Worm (Caenorhabditis elegans) whole organism, L4 larva: Measurements from ENCODE around the gene B0024.11.
"Not testable (repeated sequence)": the region's sequence is repeated elsewhere in the genome, so short reads cannot be mapped to it uniquely, and the experiment has no call there.

ENCODE experiments used
- F37D6.2 ChIP-seq: sonication (generic microtip); optimal IDR thresholded peaks from 2 replicates; lab custom pipeline; 2016; ENCODE audit warnings: mild to moderate bottlenecking, missing genetic modification characterization, missing compliant biosample characterization
- F49E8.2 ChIP-seq: sonication (generic microtip); optimal IDR thresholded peaks from 2 replicates; lab custom pipeline; 2016; ENCODE audit warnings: missing compliant biosample characterization, mild to moderate bottlenecking, missing genetic modification characterization, borderline replicate concordance
- T20F7.1 ChIP-seq: fragments of 200-800 bp; sonication (Bioruptor generic); optimal IDR thresholded peaks from 2 replicates; lab custom pipeline; 2018; ENCODE audit warnings: mild to moderate bottlenecking, missing genetic modification characterization, missing compliant biosample characterization
- T26A8.4 ChIP-seq: fragments of 200-800 bp; sonication (Bioruptor generic); IDR thresholded peaks from 2 replicates; pipeline ENCODE4 v1.3.6; 2022; ENCODE audit warnings: missing genetic modification characterization, missing compliant biosample characterization
- Y105C5A.15 ChIP-seq: fragments of 200-800 bp; sonication (Bioruptor generic); IDR thresholded peaks from 2 replicates; pipeline ENCODE4 v1.3.6; 2022; ENCODE audit warnings: missing genetic modification characterization, missing compliant biosample characterization
- ZK337.2 ChIP-seq: fragments of 200-800 bp; sonication (Bioruptor generic); IDR thresholded peaks from 2 replicates; pipeline ENCODE4 v1.3.6; 2022; ENCODE audit warnings: missing genetic modification reagents, missing genetic modification characterization, missing compliant biosample characterization
- aha-1 ChIP-seq: fragments of 150-350 bp; peaks from one replicate; lab custom pipeline; 2014; ENCODE audit warnings: missing biosample characterization, missing genetic modification characterization
- arid-1 ChIP-seq: fragments of 200-800 bp; sonication (Bioruptor generic); conservative IDR thresholded peaks from 2 replicates; pipeline ENCODE4 v1.3.6; 2022; ENCODE audit warnings: missing genetic modification reagents, missing genetic modification characterization, missing compliant biosample characterization
- ceh-28 ChIP-seq: fragments of 150-350 bp; optimal IDR thresholded peaks from 2 replicates; lab custom pipeline; 2014; ENCODE audit warnings: missing biosample characterization, missing genetic modification reagents, missing genetic modification characterization
- ceh-44 ChIP-seq: fragments of 200-800 bp; sonication (Bioruptor generic); IDR thresholded peaks from 2 replicates; pipeline ENCODE4 v1.3.6; 2022; ENCODE audit warnings: missing genetic modification reagents, missing genetic modification characterization, missing compliant biosample characterization
- ctbp-1 ChIP-seq: fragments of 200-800 bp; sonication (Bioruptor generic); IDR thresholded peaks from 2 replicates; pipeline ENCODE4 v1.3.6; 2022; ENCODE audit warnings: missing genetic modification reagents, missing genetic modification characterization, missing compliant biosample characterization
- daf-12 ChIP-seq: fragments of 150-350 bp; optimal IDR thresholded peaks from 2 replicates; lab custom pipeline; 2014; ENCODE audit warnings: missing biosample characterization, missing genetic modification reagents, missing genetic modification characterization
- daf-16 ChIP-seq, 3 experiments: sonication (generic microtip); optimal IDR thresholded peaks; 2 replicates each; lab custom pipeline; 2016 to 2017; ENCODE audit warnings: missing genetic modification characterization in 3 of 3, missing genetic modification reagents in 3 of 3, mild to moderate bottlenecking in 2 of 3, missing compliant biosample characterization in 2 of 3, missing biosample characterization in 1 of 3, moderate library complexity in 1 of 3
- daf-19 ChIP-seq: fragments of 200-800 bp; sonication (Bioruptor generic); conservative IDR thresholded peaks from 2 replicates; pipeline ENCODE4 v1.3.6; 2022; ENCODE audit warnings: missing genetic modification characterization, missing compliant biosample characterization
- dmd-9 ChIP-seq: fragments of 200-800 bp; sonication (Bioruptor generic); IDR thresholded peaks from 2 replicates; pipeline ENCODE4 v1.3.6; 2022; ENCODE audit warnings: missing genetic modification reagents, missing genetic modification characterization, missing compliant biosample characterization
- dpl-1 ChIP-seq: fragments of 150-350 bp; optimal IDR thresholded peaks from 2 replicates; lab custom pipeline; 2014; ENCODE audit warnings: missing biosample characterization, missing genetic modification reagents, missing genetic modification characterization
- dve-1 ChIP-seq: sonication (generic microtip); optimal IDR thresholded peaks from 2 replicates; lab custom pipeline; 2017; ENCODE audit warnings: antibody characterized with exemption, mild to moderate bottlenecking, missing genetic modification characterization, missing compliant biosample characterization; ENCODE audit not compliant: insufficient read depth
- egl-43 ChIP-seq: fragments of 200-800 bp; sonication (Bioruptor generic); IDR thresholded peaks from 2 replicates; pipeline ENCODE4 v1.3.6; 2022; ENCODE audit warnings: missing genetic modification reagents, missing genetic modification characterization, missing compliant biosample characterization
- hlh-11 ChIP-seq: fragments of 200-800 bp; sonication (Bioruptor generic); optimal IDR thresholded peaks from 2 replicates; lab custom pipeline; 2018; ENCODE audit warnings: mild to moderate bottlenecking, missing genetic modification characterization, missing compliant biosample characterization
- hmg-1.1 ChIP-seq: fragments of 200-800 bp; sonication (Bioruptor generic); IDR thresholded peaks from 2 replicates; pipeline ENCODE4 v1.3.6; 2022; ENCODE audit warnings: missing genetic modification reagents, missing genetic modification characterization, missing compliant biosample characterization
- lim-7 ChIP-seq: fragments of 200-800 bp; sonication (Bioruptor generic); IDR thresholded peaks from 2 replicates; pipeline ENCODE4 v1.3.6; 2022; ENCODE audit warnings: missing genetic modification characterization, missing compliant biosample characterization
- lin-1 ChIP-seq: fragments of 200-800 bp; sonication (Bioruptor generic); IDR thresholded peaks from 2 replicates; pipeline ENCODE4 v1.3.6; 2022; ENCODE audit warnings: missing genetic modification reagents, missing genetic modification characterization, missing compliant biosample characterization
- lin-13 ChIP-seq: fragments of 150-350 bp; optimal IDR thresholded peaks from 2 replicates; lab custom pipeline; 2014; ENCODE audit warnings: missing biosample characterization, missing genetic modification reagents, missing genetic modification characterization
- lin-29 ChIP-seq: fragments of 200-800 bp; sonication (Bioruptor generic); IDR thresholded peaks from 2 replicates; pipeline ENCODE4 v1.3.6; 2022; ENCODE audit warnings: missing genetic modification reagents, missing genetic modification characterization, missing compliant biosample characterization
- lin-38 ChIP-seq: fragments of 200-800 bp; sonication (Bioruptor generic); IDR thresholded peaks from 2 replicates; pipeline ENCODE4 v1.3.6; 2022; ENCODE audit warnings: missing genetic modification reagents, missing genetic modification characterization, missing compliant biosample characterization
- mdt-29 ChIP-seq: fragments of 200-800 bp; sonication (Bioruptor generic); IDR thresholded peaks from 2 replicates; pipeline ENCODE4 v1.3.6; 2022; ENCODE audit warnings: missing genetic modification reagents, missing genetic modification characterization, missing compliant biosample characterization
- mep-1 ChIP-seq: fragments of 150-350 bp; sonication (generic microtip); optimal IDR thresholded peaks from 3 replicates; lab custom pipeline; 2014; ENCODE audit warnings: missing biosample characterization, missing genetic modification characterization
- mes-2 ChIP-seq: sonication (generic microtip); optimal IDR thresholded peaks from 2 replicates; lab custom pipeline; 2016; ENCODE audit warnings: missing genotype, mild to moderate bottlenecking, missing genetic modification characterization, missing compliant biosample characterization; ENCODE audit not compliant: poor library complexity, severe bottlenecking
- nhr-102 ChIP-seq: sonication (generic microtip); optimal IDR thresholded peaks from 2 replicates; lab custom pipeline; 2016; ENCODE audit warnings: mild to moderate bottlenecking, missing genetic modification characterization, moderate library complexity, missing compliant biosample characterization
- nhr-25 ChIP-seq: sonication (generic microtip); optimal IDR thresholded peaks from 2 replicates; lab custom pipeline; 2017; ENCODE audit warnings: missing genetic modification characterization, mild to moderate bottlenecking, missing compliant biosample characterization, antibody characterized with exemption, moderate library complexity, borderline replicate concordance; ENCODE audit not compliant: insufficient read depth
- nhr-42 ChIP-seq: fragments of 200-800 bp; sonication (Bioruptor generic); IDR thresholded peaks from 2 replicates; pipeline ENCODE4 v1.3.6; 2022; ENCODE audit warnings: missing genetic modification characterization, missing compliant biosample characterization
- nhr-48 ChIP-seq: sonication (generic microtip); optimal IDR thresholded peaks from 2 replicates; lab custom pipeline; 2016; ENCODE audit warnings: mild to moderate bottlenecking, missing genetic modification characterization, missing compliant biosample characterization
- nhr-6 ChIP-seq: fragments of 150-350 bp; optimal IDR thresholded peaks from 2 replicates; lab custom pipeline; 2014; ENCODE audit warnings: missing biosample characterization, missing genetic modification characterization
- nhr-76 ChIP-seq: fragments of 150-350 bp; optimal IDR thresholded peaks from 2 replicates; lab custom pipeline; 2014; ENCODE audit warnings: missing biosample characterization, missing genetic modification characterization
- saeg-2 ChIP-seq: fragments of 200-800 bp; sonication (Bioruptor generic); IDR thresholded peaks from 2 replicates; pipeline ENCODE4 v1.3.6; 2022; ENCODE audit warnings: missing genetic modification reagents, missing genetic modification characterization, missing compliant biosample characterization
- set-16 ChIP-seq: fragments of 200-800 bp; sonication (Bioruptor generic); IDR thresholded peaks from 2 replicates; pipeline ENCODE4 v1.3.6; 2022; ENCODE audit warnings: missing genetic modification reagents, missing genetic modification characterization, missing compliant biosample characterization
- snpc-1.2 ChIP-seq: fragments of 200-800 bp; sonication (Bioruptor generic); IDR thresholded peaks from 2 replicates; pipeline ENCODE4 v1.3.6; 2022; ENCODE audit warnings: missing genetic modification reagents, missing genetic modification characterization, missing compliant biosample characterization
- unc-130 ChIP-seq: sonication (generic microtip); optimal IDR thresholded peaks from 2 replicates; lab custom pipeline; 2016; ENCODE audit warnings: missing genetic modification reagents, missing genetic modification characterization, missing compliant biosample characterization
- vab-7 ChIP-seq: fragments of 200-800 bp; sonication (Bioruptor generic); IDR thresholded peaks from 2 replicates; pipeline ENCODE4 v1.3.6; 2022; ENCODE audit warnings: missing genetic modification reagents, missing genetic modification characterization, missing compliant biosample characterization

The B0024.11 gene

DNA sequence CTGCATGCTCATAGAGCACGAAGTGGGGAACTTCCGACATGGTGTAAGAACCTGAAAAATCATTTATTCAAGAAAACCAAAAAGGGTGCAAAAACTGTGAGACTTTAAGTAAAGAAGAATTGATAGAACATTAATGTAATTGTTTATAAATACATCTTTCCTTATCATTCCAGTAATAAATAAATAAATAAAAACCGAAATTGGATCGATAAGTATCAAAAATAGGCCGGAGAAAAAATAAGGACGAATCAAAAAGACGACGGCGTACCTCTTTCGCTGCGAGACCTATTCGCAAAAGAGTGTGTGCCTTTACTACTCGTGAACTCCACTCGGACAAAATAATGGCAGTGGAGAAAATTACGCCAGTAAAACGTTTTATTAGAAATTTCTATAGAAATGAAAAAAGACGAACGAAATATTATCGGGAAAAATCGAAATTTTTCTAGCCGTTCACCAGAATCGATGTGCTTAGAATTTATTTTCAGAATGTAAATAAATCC, 33.6 kb upstream of the B0024.11 start, which contains the start of gene nol-56 (continued):
- TF ChIP-seq unc-130 (peak; percentile 64), dpl-1 (GFP tag; lab: Kevin White, UChicago) (peak; percentile 89), ctbp-1 (GFP tag; lab: Robert Waterston, UW) (0 out of 2 replicates have a peak, but pooled peaks have one; percentile 36), nhr-42 (0 out of 2 replicates have a peak, but pooled peaks have one; percentile 8), mep-1 (tag; lab: Kevin White, UChicago) (peak; percentile 87), ceh-28 (no peak), F37D6.2 (tag; lab: Kevin White, UChicago) (peak; percentile 47), lin-13 (GFP tag; lab: Kevin White, UChicago) (peak; percentile 52), ZK337.2 (GFP tag; lab: Robert Waterston, UW) (peak; percentile 74; the same call in 1 of the 2 replicates), arid-1 (GFP tag; lab: Robert Waterston, UW) (no peak), daf-12 (tag; lab: Kevin White, UChicago) (no peak), egl-43 (GFP tag; lab: Robert Waterston, UW) (no peak), T20F7.1 (GFP tag; lab: Kevin White, UChicago) (peak; percentile 77), nhr-76 (no peak), mes-2 (tag; lab: Kevin White, UChicago) (peak; percentile 93), nhr-25 (tag; lab: Kevin White, UChicago) (peak; percentile 79), nhr-6 (tag; lab: Kevin White, UChicago) (peak; percentile 62)

DNA sequence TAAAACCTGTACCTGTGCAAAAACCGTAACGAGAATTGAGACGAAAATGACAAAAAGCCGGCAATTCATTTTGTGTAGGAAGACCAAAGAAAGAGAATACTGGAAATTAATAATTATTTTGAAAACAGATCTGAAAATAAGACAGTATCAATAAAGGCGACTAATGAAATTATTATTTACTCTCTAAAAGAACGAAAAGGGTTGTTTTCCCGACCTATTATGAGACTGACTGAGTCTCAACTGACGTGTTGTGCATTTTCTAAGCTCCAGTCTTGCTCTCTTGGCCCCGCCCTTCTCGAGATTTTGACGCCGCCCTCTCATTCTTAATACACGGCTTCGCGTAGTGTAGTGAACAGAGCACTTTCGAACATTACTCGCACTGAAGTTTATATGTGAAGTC, 30.7 kb upstream of the B0024.11 start, which contains the start of gene K07C5.9:
K07C5.9 (minus strand) TSS at position 101 of the 400 bp plus-strand sequence.
- TF ChIP-seq unc-130: no peak
- peak; percentile 8 for TF ChIP-seq mes-2 (tag; lab: Kevin White, UChicago)
- no peak for TF ChIP-seq daf-16 (GFP tag; optimal IDR thresholded peaks at IDR 0.05; lab: Kevin White, UChicago)
- TF ChIP-seq daf-16 (tag; optimal IDR thresholded peaks at IDR 0.05; lab: Kevin White, UChicago): peak; percentile 25
- no peak for TF ChIP-seq T26A8.4
- TF ChIP-seq nhr-102 (tag; lab: Kevin White, UChicago): no peak
- 0 out of 2 replicates have a peak, but pooled peaks have one; percentile 10 for TF ChIP-seq lin-38
- TF ChIP-seq, all 104 proteins: peak for 3

DNA sequence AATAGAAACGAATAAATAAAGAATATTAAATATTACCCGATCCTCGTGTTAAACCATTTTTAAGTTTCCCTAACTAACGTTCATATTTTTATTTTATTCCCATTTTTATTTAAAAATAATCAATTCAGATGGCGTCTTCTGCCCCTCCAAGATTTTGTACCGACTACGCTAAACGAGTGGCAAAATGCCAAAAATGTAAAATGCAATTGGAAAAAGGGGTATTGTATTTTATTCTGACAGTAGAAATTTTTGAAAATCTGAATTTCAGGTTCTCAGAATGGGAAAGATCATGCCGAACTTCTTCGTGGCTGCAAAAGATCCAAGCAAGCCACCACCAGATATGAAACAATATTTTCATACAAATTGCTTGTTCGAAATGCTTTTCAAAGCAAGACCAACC, 23.6 kb upstream of the B0024.11 start, which contains the start of gene K07C5.3:
K07C5.3 (plus strand) TSS at position 129 of the 400 bp plus-strand sequence.
- peak; percentile 27; the same call in 1 of the 2 replicates for TF ChIP-seq lin-38
- no peak for TF ChIP-seq mdt-29
- TF ChIP-seq nhr-102 (tag; lab: Kevin White, UChicago): no peak
- TF ChIP-seq ceh-44 (GFP tag; lab: Robert Waterston, UW): no peak
- TF ChIP-seq vab-7 (GFP tag; lab: Robert Waterston, UW): peak; percentile 12; the same call in 1 of the 2 replicates
- TF ChIP-seq, all 104 proteins: peak for 2

ce11 chrV:10341905-10342328, 22.6 kb upstream of the B0024.11 start, which contains the start of gene K07C5.13:
Gene K07C5.13, plus strand, starts transcription at chrV:10342055.
- TF ChIP-seq saeg-2 (GFP tag; lab: Robert Waterston, UW): peak; percentile 90
- peak; percentile 9 for TF ChIP-seq dve-1
- TF ChIP-seq F49E8.2: peak; percentile 78
- TF ChIP-seq Y105C5A.15 (GFP tag; lab: Robert Waterston, UW): 0 out of 2 replicates have a peak, but pooled peaks have one; percentile 11
- peak in 1 of 2 experiments; percentile 51 for TF ChIP-seq daf-16 (GFP tag; optimal IDR thresholded peaks at IDR 0.05; lab: Kevin White, UChicago)
- TF ChIP-seq daf-16 (tag; optimal IDR thresholded peaks at IDR 0.05; lab: Kevin White, UChicago): not testable (repeated sequence)
- TF ChIP-seq hlh-11 (tag; lab: Kevin White, UChicago): peak; percentile 88
- TF ChIP-seq vab-7 (GFP tag; lab: Robert Waterston, UW): peak; percentile 78
- peak; percentile 82 for TF ChIP-seq snpc-1.2
- TF ChIP-seq hmg-1.1: peak; percentile 90
- peak; percentile 94 for TF ChIP-seq dmd-9 (GFP tag; lab: Robert Waterston, UW)
- TF ChIP-seq nhr-6 (tag; lab: Kevin White, UChicago): peak; percentile 0
- TF ChIP-seq nhr-48: peak; percentile 95
- peak; percentile 84 for TF ChIP-seq lin-1 (GFP tag; lab: Robert Waterston, UW)
- TF ChIP-seq aha-1 (tag; lab: Kevin White, UChicago): peak; percentile 93
- peak; percentile 67 for TF ChIP-seq F37D6.2 (tag; lab: Kevin White, UChicago)
- peak; percentile 65 for TF ChIP-seq T20F7.1 (GFP tag; lab: Kevin White, UChicago)
- peak; percentile 78 for TF ChIP-seq mes-2 (tag; lab: Kevin White, UChicago)
- TF ChIP-seq nhr-102 (tag; lab: Kevin White, UChicago): peak; percentile 86
- TF ChIP-seq egl-43 (GFP tag; lab: Robert Waterston, UW): peak; percentile 94
- peak; percentile 89 for TF ChIP-seq mdt-29
- TF ChIP-seq lim-7: 0 out of 2 replicates have a peak, but pooled peaks have one; percentile 46
- TF ChIP-seq daf-19 (GFP tag; lab: Robert Waterston, UW): peak; percentile 72; the same call in 1 of the 2 replicates
- peak; percentile 92 for TF ChIP-seq lin-38
- TF ChIP-seq lin-29 (GFP tag; lab: Robert Waterston, UW): peak; percentile 92
- peak; percentile 63 for TF ChIP-seq set-16 (GFP tag; lab: Robert Waterston, UW)
